Worm (Caenorhabditis elegans) whole organism, L4 larva: ENCODE results near the gene K06A9.2.

Experiments used
- aly-2 ChIP-seq: sonication (generic microtip); optimal IDR thresholded peaks from 2 replicates; lab custom pipeline; 2018; ENCODE audit warnings: missing biosample characterization, missing genetic modification characterization
- dmd-6 ChIP-seq: fragments of 200-800 bp; sonication (Bioruptor generic); IDR thresholded peaks from 2 replicates; pipeline ENCODE4 v1.3.6; 2022; ENCODE audit warnings: missing genetic modification reagents, missing genetic modification characterization, missing compliant biosample characterization
- hif-1 ChIP-seq, 2 experiments: sonication (generic microtip); optimal IDR thresholded peaks; 2 replicates each; lab custom pipeline; 2016 to 2017; ENCODE audit warnings: missing compliant biosample characterization in 2 of 2, missing genetic modification characterization in 2 of 2, missing genetic modification reagents in 2 of 2, missing genotype in 2 of 2, mild to moderate bottlenecking in 1 of 2
- snpc-4 ChIP-seq: fragments of 150-350 bp; optimal IDR thresholded peaks from 2 replicates; lab custom pipeline; 2014; ENCODE audit warnings: missing biosample characterization, missing genetic modification characterization

ce11 chrX:1491036-1491435 lies 45.1 kb upstream of the K06A9.2 start:
- TF ChIP-seq dmd-6 (GFP tag; lab: Robert Waterston, UW) (no peak), aly-2 (no peak), snpc-4 (tag; lab: Kevin White, UChicago) (no peak), hif-1 (tag; optimal IDR thresholded peaks at IDR 0.05; lab: Kevin White, UChicago) (no peak)
